Fruit fly (Drosophila melanogaster) S2 (cell line): ENCODE measurements around the gene CG13671.

Experiments used
- CG8478 ChIP-seq: fragments of >200 bp; optimal IDR thresholded peaks from 2 replicates; lab custom pipeline; 2018
- CTCF ChIP-seq, 2 experiments: fragments of >200 bp; optimal IDR thresholded peaks; 2 replicates each; lab custom pipeline; 2018

The CG13671 gene

DNA sequence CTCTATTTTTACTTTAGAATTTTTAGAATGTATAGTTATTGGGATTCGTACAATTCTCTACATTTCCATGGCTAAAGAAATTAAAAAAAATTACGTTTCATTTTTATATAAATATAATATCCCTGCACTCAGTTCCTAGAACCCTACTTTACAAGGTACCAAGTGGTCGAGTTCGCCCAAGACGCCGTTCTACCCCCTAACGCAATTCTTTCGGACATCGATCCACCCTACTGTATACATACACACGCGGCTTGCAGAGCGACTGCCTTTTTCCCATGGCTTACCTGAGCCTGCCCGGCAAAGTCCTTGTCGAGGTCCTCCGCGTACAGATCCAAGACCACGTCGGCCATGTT, 14.9 kb downstream of the CG13671 start:
- TF ChIP-seq CTCF (optimal IDR thresholded peaks at IDR 0.05; lab: Kevin White, UChicago) (no peak), CG8478 (lab: Kevin White, UChicago) (no peak)

DNA sequence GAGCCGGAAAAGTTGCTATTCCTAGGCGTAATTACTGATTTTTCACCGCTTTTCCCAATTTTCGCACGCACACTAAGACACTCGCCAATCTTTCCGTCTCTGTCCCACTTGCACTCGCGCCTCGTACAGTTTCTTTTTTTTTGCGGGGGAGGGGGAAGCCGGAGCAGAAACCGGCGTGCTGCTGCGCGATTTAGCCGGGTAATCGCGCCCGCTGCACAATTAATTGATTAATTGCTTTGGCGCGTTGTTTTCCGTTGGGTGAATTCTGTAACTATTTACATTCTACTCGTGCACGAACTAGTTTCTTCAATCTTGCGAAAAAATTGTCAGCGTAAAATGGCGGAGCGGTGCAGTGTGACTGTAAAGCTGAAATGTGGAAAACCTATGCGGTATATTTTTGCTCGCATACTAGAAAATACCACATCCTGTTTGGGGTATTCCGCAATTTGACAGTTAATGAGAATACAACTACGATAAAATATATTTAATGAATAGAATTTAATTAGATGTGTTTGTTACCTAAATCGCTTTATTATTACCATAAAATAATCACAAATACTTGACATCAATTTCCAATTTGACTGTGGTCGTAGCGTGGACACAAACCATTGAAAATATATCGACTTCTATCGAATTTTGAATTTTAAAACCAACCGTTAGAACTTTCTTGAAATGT, 15.4 kb downstream of the CG13671 start, which contains the start of gene Cpsf6:
Cpsf6 (minus strand) TSS at position 362 of the 676 bp plus-strand sequence.
- TF ChIP-seq CG8478 (lab: Kevin White, UChicago) (no peak), CTCF (optimal IDR thresholded peaks at IDR 0.05; lab: Kevin White, UChicago) (no peak)

DNA sequence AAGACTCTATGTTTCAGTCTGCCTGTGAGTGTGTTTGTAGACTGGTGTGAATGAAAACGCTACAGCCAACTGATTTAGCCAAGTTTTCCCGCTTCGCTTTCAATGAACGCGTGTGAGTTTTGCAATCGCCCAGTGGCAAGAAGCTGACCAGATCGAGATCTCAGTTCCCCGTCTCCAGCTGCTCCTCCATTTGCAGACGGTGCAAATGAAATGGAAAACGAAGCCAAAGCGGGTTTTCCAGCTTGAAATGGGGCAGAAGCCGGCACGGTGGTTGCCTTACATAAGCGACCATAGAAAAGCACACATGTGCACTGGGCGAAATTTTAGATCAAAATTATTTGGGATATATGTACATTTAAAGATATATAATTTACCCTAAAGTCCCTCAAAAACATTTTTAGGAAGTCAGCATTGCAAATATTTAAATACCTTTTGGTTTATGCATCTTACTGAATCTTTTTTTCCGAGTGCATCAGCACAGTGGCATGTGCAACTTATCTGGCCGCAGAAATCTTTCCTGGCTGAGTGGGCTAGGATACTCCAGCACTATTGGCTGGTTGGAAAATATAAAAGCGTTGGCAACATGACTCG, 19.1 kb downstream of the CG13671 start, which contains the start of gene CG43059:
CG43059 (minus strand) TSS at position 51 of the 591 bp plus-strand sequence.
- TF ChIP-seq CTCF (optimal IDR thresholded peaks at IDR 0.05; lab: Kevin White, UChicago) (no peak), CG8478 (lab: Kevin White, UChicago) (no peak)

DNA sequence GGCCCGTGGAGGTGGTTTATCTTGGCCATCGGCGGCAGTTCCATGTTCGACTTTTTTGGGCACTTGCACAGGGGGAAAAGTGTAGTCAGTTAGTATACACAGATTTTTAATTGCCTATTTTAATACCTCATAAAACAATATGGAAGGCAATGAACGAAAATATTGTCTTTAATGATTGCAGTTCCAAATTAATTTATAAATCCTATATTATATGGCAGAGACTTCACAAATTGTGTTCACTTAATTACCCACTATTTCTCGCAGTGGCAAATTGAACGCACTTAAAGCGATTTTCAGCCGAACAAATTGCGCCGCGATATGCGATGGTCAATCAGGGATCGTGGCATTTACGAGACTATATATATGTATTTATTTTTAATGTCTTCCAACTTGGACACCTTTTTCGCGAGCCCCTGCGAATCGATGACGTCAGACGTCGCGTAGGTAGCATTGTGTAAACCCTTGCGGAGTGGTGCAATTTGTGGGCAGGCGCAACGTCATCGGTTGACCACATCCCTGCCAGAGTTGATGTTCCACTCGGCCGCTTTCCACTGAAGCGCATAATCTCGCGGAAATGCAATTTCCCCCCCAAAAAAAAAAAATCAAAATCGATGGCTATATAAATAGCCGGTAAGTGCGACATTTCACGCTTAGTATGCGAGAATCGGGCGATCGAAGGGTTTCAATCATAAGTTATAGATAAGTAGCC, 20.4 kb downstream of the CG13671 start, which contains the start of gene CG13670:
CG13670 (plus strand) TSS at position 659 of the 709 bp plus-strand sequence.
- TF ChIP-seq CG8478 (lab: Kevin White, UChicago) (no peak), CTCF (optimal IDR thresholded peaks at IDR 0.05; lab: Kevin White, UChicago) (no peak)

DNA sequence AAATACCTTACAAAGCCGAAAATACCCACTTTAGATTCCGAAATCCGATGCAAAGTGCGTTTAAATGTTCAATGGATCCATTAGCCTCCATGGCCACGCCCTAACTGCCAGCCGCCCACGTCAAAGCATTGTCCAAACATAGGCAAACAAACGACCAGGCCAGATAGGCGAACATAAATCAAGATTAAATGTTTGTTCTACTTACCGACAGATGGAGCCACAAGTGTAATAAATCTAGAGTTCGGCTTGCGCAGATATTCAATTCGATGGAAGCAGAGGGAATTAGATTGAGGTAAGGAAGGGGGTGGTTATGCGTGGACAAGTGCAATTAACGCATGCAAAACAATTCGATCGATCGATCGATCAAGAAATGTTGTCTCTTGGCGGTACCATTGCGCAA, 24.0 kb downstream of the CG13671 start:
- TF ChIP-seq CTCF (optimal IDR thresholded peaks at IDR 0.05; lab: Kevin White, UChicago) (peak; percentile 69 to 78), CG8478 (lab: Kevin White, UChicago) (no peak)

DNA sequence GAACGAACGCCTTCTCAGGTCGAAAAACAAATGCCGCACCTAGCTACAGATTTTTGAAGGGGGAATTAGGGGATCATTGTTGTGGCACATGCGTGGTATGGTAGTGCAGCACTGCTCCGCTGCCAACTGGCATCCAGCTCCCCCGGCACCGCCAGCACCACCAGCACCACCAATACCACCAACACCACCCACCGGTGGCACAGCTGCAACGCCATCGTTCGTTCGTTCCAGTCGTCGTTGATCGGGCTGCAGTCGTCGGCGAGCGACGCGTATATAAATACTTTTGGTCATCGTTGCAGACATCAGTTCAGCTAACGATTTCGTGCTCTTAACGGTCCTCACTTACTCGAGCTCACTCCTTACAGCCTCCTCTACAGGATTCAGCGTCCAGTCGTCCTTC, 25.7 kb downstream of the CG13671 start, which contains the start of gene CG34461:
CG34461 (plus strand) TSS at position 301 of the 400 bp plus-strand sequence.
- TF ChIP-seq CTCF (optimal IDR thresholded peaks at IDR 0.05; lab: Kevin White, UChicago) (no peak), CG8478 (lab: Kevin White, UChicago) (no peak)

DNA sequence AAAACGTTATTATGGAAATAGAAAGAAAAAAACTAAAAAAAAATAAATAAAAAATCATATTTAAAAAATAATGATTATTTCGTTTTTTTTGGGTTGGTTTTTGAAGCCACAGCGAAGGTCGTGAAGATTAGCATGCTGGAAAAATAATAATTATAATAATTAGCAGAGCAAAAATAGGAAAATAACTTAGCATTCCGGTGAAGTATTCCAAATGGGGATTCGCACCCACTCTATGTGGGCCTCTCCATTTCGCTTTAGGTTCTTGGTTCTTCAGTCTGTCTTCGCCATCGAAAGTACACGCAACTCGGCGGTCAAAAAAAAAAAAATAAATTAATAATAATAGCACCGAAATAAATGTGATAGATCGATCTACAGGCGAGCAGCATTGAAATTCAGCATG, 28.4 kb downstream of the CG13671 start, which contains the start of gene CG34462:
CG34462 (plus strand) TSS at position 301 of the 400 bp plus-strand sequence.
- TF ChIP-seq CG8478 (lab: Kevin White, UChicago) (no peak), CTCF (optimal IDR thresholded peaks at IDR 0.05; lab: Kevin White, UChicago) (no peak)

DNA sequence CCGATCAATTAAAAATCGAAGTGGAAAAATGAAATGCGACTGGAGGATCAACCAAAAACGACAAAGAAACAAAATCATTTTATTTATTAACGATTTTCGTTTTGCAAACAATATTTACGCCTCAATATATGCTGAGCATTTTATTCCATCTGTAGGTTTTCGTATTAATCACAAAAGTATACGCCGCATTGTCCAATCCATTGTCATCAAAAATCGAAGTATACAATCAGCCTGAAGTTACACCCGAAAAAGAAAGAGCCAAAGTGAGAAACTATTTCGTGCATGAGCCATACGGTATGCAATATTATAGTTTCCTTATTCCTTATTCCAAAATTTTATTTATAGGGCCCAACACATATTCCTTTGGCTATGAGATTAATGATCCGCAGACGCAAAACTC, 29.1 kb downstream of the CG13671 start:
- TF ChIP-seq CTCF (optimal IDR thresholded peaks at IDR 0.05; lab: Kevin White, UChicago) (no peak), CG8478 (lab: Kevin White, UChicago) (no peak)

DNA sequence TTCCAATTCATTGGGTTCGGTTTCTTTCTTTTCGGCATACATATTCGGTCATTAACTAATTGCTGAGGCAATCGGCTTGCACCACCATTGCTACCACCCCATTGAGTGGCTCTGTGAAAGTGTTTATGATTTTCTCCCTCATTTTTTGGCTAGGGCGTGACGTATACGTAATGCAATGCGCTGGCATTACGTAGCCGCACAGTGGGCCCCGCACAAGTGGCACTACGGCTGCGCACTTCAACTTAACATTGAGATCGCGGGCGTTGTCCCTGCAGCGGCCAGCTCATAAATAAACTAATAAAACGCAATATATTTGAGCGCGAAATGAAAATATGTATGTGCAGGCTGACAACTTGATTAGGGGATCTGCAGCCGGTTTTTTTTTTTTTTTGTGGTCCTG, 31.6 kb downstream of the CG13671 start:
- no peak for TF ChIP-seq CTCF (optimal IDR thresholded peaks at IDR 0.05; lab: Kevin White, UChicago)
- TF ChIP-seq CG8478 (lab: Kevin White, UChicago): no peak

DNA sequence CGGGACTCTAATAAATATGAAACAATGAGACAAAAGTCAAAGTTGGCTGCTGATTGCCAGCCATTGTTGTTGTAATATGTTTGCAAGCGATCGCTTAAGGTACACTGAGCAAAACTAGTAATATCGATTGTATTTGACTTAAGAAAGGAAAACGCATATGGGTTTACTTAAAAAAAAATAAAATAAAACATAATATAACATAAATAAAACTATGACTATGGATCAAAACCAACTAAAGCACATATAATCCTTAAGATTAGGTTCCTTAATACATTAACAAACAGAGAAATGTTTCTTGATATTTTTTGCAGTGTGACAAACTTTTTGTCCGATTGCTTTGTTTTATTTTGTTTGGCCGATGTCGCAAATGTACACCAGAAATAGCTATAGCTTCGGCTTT, 33.7 kb downstream of the CG13671 start:
- TF ChIP-seq CTCF (optimal IDR thresholded peaks at IDR 0.05; lab: Kevin White, UChicago) (no peak), CG8478 (lab: Kevin White, UChicago) (no peak)

DNA sequence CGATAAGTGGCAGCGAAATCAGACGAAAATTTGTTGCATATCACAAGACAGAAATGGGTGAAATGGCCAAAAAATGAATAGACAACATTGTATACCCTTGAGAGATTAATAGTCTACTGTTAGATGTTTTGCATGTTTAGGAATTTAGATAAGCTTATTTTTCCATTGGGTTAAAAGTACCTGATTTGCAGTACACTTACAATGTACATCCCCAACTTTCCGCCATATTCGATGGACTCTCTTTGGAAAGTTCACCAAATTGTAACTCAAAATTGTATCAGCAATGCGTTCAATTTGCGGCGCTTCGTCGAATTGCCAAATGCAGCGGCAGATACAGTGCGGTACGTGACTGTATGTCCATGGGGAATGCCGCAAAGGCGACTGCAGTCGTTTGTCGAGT, 34.5 kb downstream of the CG13671 start:
- TF ChIP-seq CTCF (optimal IDR thresholded peaks at IDR 0.05; lab: Kevin White, UChicago): no peak
- no peak for TF ChIP-seq CG8478 (lab: Kevin White, UChicago)

DNA sequence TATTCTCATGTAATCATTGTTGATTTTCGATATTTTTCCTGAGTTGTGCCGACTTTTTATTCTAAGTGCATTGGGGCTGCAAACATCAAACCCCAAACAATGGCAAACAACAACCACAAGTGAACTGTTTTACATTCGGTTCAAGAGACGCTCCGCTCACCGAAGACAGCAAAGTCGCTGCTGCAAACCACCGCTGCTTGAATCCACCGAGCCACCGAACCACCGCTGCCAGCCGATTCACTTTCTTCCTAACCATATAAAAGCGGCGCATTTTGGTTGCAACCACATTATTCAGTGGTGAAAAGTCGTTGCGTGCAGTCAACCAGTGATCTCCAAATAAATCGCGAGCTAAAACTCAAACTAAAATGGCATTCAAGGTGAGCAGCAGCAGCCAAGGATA, 36.5 kb downstream of the CG13671 start, which contains the start of gene Cpr66Cb:
Cpr66Cb (plus strand) TSS at position 301 of the 400 bp plus-strand sequence.
- no peak for TF ChIP-seq CTCF (optimal IDR thresholded peaks at IDR 0.05; lab: Kevin White, UChicago)
- TF ChIP-seq CG8478 (lab: Kevin White, UChicago): no peak

DNA sequence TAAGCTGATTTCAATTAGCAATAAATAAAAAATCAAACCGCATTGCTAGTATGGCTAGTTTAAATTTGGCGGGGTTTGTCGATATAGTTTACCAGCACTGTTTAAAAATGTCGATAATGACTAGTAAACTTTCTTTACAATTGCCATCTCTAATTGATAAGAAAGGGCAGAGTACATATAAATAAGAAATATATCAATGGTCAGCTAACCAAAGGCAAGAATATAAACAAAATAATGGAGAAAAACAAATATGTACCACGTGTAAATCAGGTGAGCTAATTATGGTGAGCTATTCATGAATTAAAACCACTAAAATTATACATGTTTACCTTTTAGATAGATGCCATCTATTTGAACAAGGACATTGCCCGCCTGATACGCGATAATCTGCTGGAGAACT, 39.1 kb downstream of the CG13671 start, which contains the start of gene Pex2:
Pex2 (plus strand) TSS at position 131 of the 400 bp plus-strand sequence.
- TF ChIP-seq CG8478 (lab: Kevin White, UChicago): no peak
- TF ChIP-seq CTCF (optimal IDR thresholded peaks at IDR 0.05; lab: Kevin White, UChicago): no peak

DNA sequence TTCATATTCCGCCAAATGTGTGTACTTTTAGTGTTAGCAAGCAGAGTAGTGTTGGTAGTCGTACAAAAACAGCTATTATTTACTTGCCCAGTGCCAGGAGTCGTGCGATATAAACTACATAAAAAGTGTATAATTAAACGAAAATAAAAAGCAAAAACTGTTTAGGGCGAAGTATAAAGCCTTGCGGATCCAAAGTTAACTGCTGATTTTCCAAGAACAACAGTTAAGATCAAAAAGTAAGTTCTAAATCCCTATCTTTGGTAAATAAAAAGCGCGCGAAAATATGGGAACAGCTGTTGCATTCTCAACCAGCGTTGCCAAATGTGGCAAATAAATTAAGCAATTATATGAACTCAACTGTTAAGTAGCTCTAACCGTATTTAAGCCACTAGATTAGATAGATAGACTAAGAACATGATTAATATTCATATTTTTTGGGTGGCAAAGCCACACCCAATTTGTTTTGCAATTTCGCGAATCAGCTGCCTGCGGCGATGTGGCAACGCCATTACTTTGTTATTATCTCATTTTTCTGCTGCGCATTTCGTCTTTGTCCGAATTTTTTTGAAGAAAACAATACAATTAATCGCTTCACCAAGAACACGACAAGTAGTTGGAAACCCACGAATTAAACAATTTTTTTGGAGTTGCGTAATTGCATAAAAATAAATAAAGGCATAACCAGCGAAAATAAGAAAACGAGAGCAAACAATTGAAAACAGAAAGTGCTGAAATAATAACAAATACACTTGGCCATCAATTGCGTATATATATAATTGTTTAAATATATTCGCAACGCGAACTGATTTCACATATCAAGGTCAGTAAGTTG, 40.6 kb downstream of the CG13671 start, which contains the start of the genes Prim1 and CG7083:
Prim1 (plus strand) TSS at position 51 of the 832 bp plus-strand sequence.
CG7083 (plus strand) TSS at position 522 of the 832 bp plus-strand sequence.
- TF ChIP-seq CTCF (optimal IDR thresholded peaks at IDR 0.05; lab: Kevin White, UChicago) (no peak), CG8478 (lab: Kevin White, UChicago) (no peak)
